Worm (Caenorhabditis elegans) whole organism, L1 larva: ENCODE results near the gene T26A5.2.

ENCODE experiments used
- C04F5.9 ChIP-seq: sonication (generic microtip); optimal IDR thresholded peaks from 2 replicates; lab custom pipeline; 2016; ENCODE audit warnings: missing genetic modification characterization, missing compliant biosample characterization
- F16B12.6 ChIP-seq: fragments of 150-350 bp; optimal IDR thresholded peaks from 2 replicates; lab custom pipeline; 2014; ENCODE audit warnings: missing biosample characterization, missing genetic modification characterization
- Y116A8C.19 ChIP-seq: sonication (generic microtip); optimal IDR thresholded peaks from 2 replicates; lab custom pipeline; 2016; ENCODE audit warnings: missing compliant biosample characterization, missing genetic modification characterization, borderline replicate concordance
- aha-1 ChIP-seq: fragments of 150-350 bp; optimal IDR thresholded peaks from 2 replicates; lab custom pipeline; 2014; ENCODE audit warnings: missing biosample characterization, missing genetic modification characterization
- aly-2 ChIP-seq: fragments of 150-350 bp; optimal IDR thresholded peaks from 2 replicates; lab custom pipeline; 2014; ENCODE audit warnings: missing biosample characterization, missing genetic modification characterization
- blmp-1 ChIP-seq: fragments of 150-350 bp; optimal IDR thresholded peaks from 2 replicates; lab custom pipeline; 2014; ENCODE audit warnings: missing biosample characterization, missing genetic modification characterization
- ceh-8 ChIP-seq: fragments of 200-800 bp; sonication (Bioruptor generic); optimal IDR thresholded peaks from 2 replicates; lab custom pipeline; 2018; ENCODE audit warnings: mild to moderate bottlenecking, missing genetic modification characterization, moderate library complexity, missing compliant biosample characterization
- ceh-82 ChIP-seq, 3 experiments: fragments of 150-350 bp in 1 of 3; sonication (generic microtip) in 2 of 3; optimal IDR thresholded peaks; 2 replicates each; lab custom pipeline; 2014 to 2017; ENCODE audit warnings: missing biosample characterization in 3 of 3, missing genetic modification characterization in 3 of 3
- ceh-88 ChIP-seq: fragments of 200-800 bp; sonication (Bioruptor generic); IDR thresholded peaks from 2 replicates; pipeline ENCODE4 v1.3.6; 2022; ENCODE audit warnings: missing genetic modification characterization, missing compliant biosample characterization
- dpl-1 ChIP-seq, 3 experiments: fragments of 150-350 bp in 2 of 3; sonication (generic microtip) in 1 of 3; optimal IDR thresholded peaks; 2 replicates each; lab custom pipeline; 2014 to 2017; ENCODE audit warnings: missing biosample characterization in 3 of 3, missing genetic modification characterization in 3 of 3, missing genetic modification reagents in 3 of 3
- dsc-1 ChIP-seq: sonication (generic microtip); optimal IDR thresholded peaks from 2 replicates; lab custom pipeline; 2016; ENCODE audit warnings: mild to moderate bottlenecking, missing genetic modification characterization, missing compliant biosample characterization
- efl-3 ChIP-seq: fragments of 200-800 bp; sonication (Bioruptor generic); optimal IDR thresholded peaks from 2 replicates; lab custom pipeline; 2018; ENCODE audit warnings: mild to moderate bottlenecking, missing genetic modification characterization, missing compliant biosample characterization
- egl-27 ChIP-seq, 2 experiments: fragments of 150-350 bp in 1 of 2; sonication (generic microtip); optimal IDR thresholded peaks; 3 replicates each; lab custom pipeline; 2017 to 2018; ENCODE audit warnings: missing biosample characterization in 2 of 2, missing genetic modification characterization in 2 of 2, missing genetic modification reagents in 2 of 2
- elt-3 ChIP-seq, 6 experiments: fragments of 150-350 bp in 1 of 6; sonication (generic microtip); optimal IDR thresholded peaks; 2 replicates each; lab custom pipeline; 2017 to 2018; ENCODE audit warnings: missing biosample characterization in 6 of 6, missing genetic modification characterization in 6 of 6, inconsistent platforms in 1 of 6
- fos-1 ChIP-seq: fragments of 150-350 bp; optimal IDR thresholded peaks from 2 replicates; lab custom pipeline; 2014; ENCODE audit warnings: missing biosample characterization, missing genetic modification characterization
- grh-1 ChIP-seq: fragments of 200-800 bp; sonication (Bioruptor generic); IDR thresholded peaks from 2 replicates; pipeline ENCODE4 v1.3.6; 2022; ENCODE audit warnings: missing genetic modification reagents, missing genetic modification characterization, missing compliant biosample characterization
- hlh-4 ChIP-seq: sonication (generic microtip); optimal IDR thresholded peaks from 2 replicates; lab custom pipeline; 2016; ENCODE audit warnings: mild to moderate bottlenecking, missing genetic modification characterization, missing compliant biosample characterization
- irx-1 ChIP-seq: sonication (generic microtip); optimal IDR thresholded peaks from 2 replicates; lab custom pipeline; 2016; ENCODE audit warnings: missing genetic modification characterization, missing compliant biosample characterization
- jun-1 ChIP-seq: fragments of 150-350 bp; optimal IDR thresholded peaks from 2 replicates; lab custom pipeline; 2014; ENCODE audit warnings: missing biosample characterization, missing genetic modification reagents, missing genetic modification characterization
- lin-14 ChIP-seq: fragments of 200-800 bp; sonication (Bioruptor generic); optimal IDR thresholded peaks from 2 replicates; lab custom pipeline; 2018; ENCODE audit warnings: mild to moderate bottlenecking, missing genetic modification characterization, moderate library complexity, missing compliant biosample characterization
- lin-35 ChIP-seq, 2 experiments: fragments of 150-350 bp; optimal IDR thresholded peaks; 2 replicates each; lab custom pipeline; 2014; ENCODE audit warnings: missing biosample characterization in 2 of 2, missing genetic modification characterization in 2 of 2, missing genetic modification reagents in 2 of 2
- lir-3 ChIP-seq: sonication (generic microtip); optimal IDR thresholded peaks from 2 replicates; lab custom pipeline; 2016; ENCODE audit warnings: mild to moderate bottlenecking, missing genetic modification characterization, moderate library complexity, missing compliant biosample characterization; ENCODE audit not compliant: poor library complexity
- mab-9 ChIP-seq: fragments of 200-800 bp; sonication (Bioruptor generic); IDR thresholded peaks from 2 replicates; pipeline ENCODE4 v1.3.6; 2022; ENCODE audit warnings: missing genetic modification reagents, missing genetic modification characterization, missing compliant biosample characterization
- mdl-1 ChIP-seq, 2 experiments: fragments of 150-350 bp; optimal IDR thresholded peaks; 2 replicates each; lab custom pipeline; 2014 to 2017; ENCODE audit warnings: missing biosample characterization in 2 of 2, missing genetic modification characterization in 2 of 2, inconsistent platforms in 1 of 2
- mep-1 ChIP-seq: fragments of 150-350 bp; optimal IDR thresholded peaks from 2 replicates; lab custom pipeline; 2014; ENCODE audit warnings: missing biosample characterization, missing genetic modification characterization
- nhr-12 ChIP-seq: sonication (generic microtip); optimal IDR thresholded peaks from 2 replicates; lab custom pipeline; 2017; ENCODE audit warnings: missing biosample characterization, missing genetic modification characterization
- nhr-19 ChIP-seq: fragments of 200-800 bp; sonication (Bioruptor generic); conservative IDR thresholded peaks from 2 replicates; pipeline ENCODE4 v1.3.6; 2022; ENCODE audit warnings: missing genetic modification characterization, missing compliant biosample characterization
- nhr-20 ChIP-seq: sonication (generic microtip); optimal IDR thresholded peaks from 2 replicates; lab custom pipeline; 2016; ENCODE audit warnings: mild to moderate bottlenecking, missing genetic modification characterization, missing compliant biosample characterization
- nhr-237 ChIP-seq: fragments of 150-350 bp; optimal IDR thresholded peaks from 2 replicates; lab custom pipeline; 2014; ENCODE audit warnings: missing biosample characterization, missing genetic modification characterization
- nhr-28 ChIP-seq: fragments of 150-350 bp; optimal IDR thresholded peaks from 2 replicates; lab custom pipeline; 2014; ENCODE audit warnings: missing biosample characterization, missing genetic modification characterization
- nhr-47 ChIP-seq: sonication (generic microtip); optimal IDR thresholded peaks from 2 replicates; lab custom pipeline; 2016; ENCODE audit warnings: mild to moderate bottlenecking, missing genetic modification characterization, moderate library complexity, missing compliant biosample characterization
- nhr-71 ChIP-seq: sonication (generic microtip); optimal IDR thresholded peaks from 2 replicates; lab custom pipeline; 2016; ENCODE audit warnings: mild to moderate bottlenecking, missing genetic modification characterization, moderate library complexity, missing compliant biosample characterization
- nhr-76 ChIP-seq: sonication (generic microtip); optimal IDR thresholded peaks from 2 replicates; lab custom pipeline; 2017; ENCODE audit warnings: missing biosample characterization, missing genetic modification characterization
- nhr-85 ChIP-seq: sonication (generic microtip); peaks from one replicate; lab custom pipeline; 2016; ENCODE audit warnings: missing genetic modification characterization, inconsistent platforms, missing compliant biosample characterization
- nhr-90 ChIP-seq: sonication (generic microtip); optimal IDR thresholded peaks from 2 replicates; lab custom pipeline; 2016; ENCODE audit warnings: mild to moderate bottlenecking, missing genetic modification characterization, missing compliant biosample characterization; ENCODE audit not compliant: poor library complexity
- pax-3 ChIP-seq: fragments of 200-800 bp; sonication (Bioruptor generic); optimal IDR thresholded peaks from 2 replicates; lab custom pipeline; 2018; ENCODE audit warnings: mild to moderate bottlenecking, missing genetic modification characterization, moderate library complexity, missing compliant biosample characterization
- rnt-1 ChIP-seq: sonication (generic microtip); optimal IDR thresholded peaks from 2 replicates; lab custom pipeline; 2016; ENCODE audit warnings: mild to moderate bottlenecking, missing genetic modification characterization, moderate library complexity, missing compliant biosample characterization
- skn-1 ChIP-seq: fragments of 150-350 bp; optimal IDR thresholded peaks from 2 replicates; lab custom pipeline; 2014; ENCODE audit warnings: missing biosample characterization, missing genetic modification characterization
- snu-23 ChIP-seq: sonication (generic microtip); optimal IDR thresholded peaks from 2 replicates; lab custom pipeline; 2016; ENCODE audit warnings: missing genetic modification characterization, missing compliant biosample characterization
- sup-37 ChIP-seq: fragments of 200-800 bp; sonication (Bioruptor generic); optimal IDR thresholded peaks from 2 replicates; lab custom pipeline; 2018; ENCODE audit warnings: mild to moderate bottlenecking, missing genetic modification characterization, missing compliant biosample characterization
- tbx-2 ChIP-seq: sonication (generic microtip); optimal IDR thresholded peaks from 2 replicates; lab custom pipeline; 2016; ENCODE audit warnings: missing genetic modification characterization, missing compliant biosample characterization
- tlp-1 ChIP-seq: fragments of 150-350 bp; optimal IDR thresholded peaks from 2 replicates; lab custom pipeline; 2014; ENCODE audit warnings: missing biosample characterization, missing genetic modification characterization
- unc-130 ChIP-seq: fragments of 150-350 bp; optimal IDR thresholded peaks from 2 replicates; lab custom pipeline; 2017; ENCODE audit warnings: missing biosample characterization, missing genetic modification characterization, inconsistent platforms
- unc-62 ChIP-seq: fragments of 150-350 bp; optimal IDR thresholded peaks from 2 replicates; lab custom pipeline; 2014; ENCODE audit warnings: missing biosample characterization, missing genetic modification reagents, missing genetic modification characterization
- unc-86 ChIP-seq: sonication (generic microtip); optimal IDR thresholded peaks from 2 replicates; lab custom pipeline; 2016; ENCODE audit warnings: missing genetic modification characterization, missing compliant biosample characterization
- unc-98 ChIP-seq: fragments of 200-800 bp; sonication (Bioruptor generic); IDR thresholded peaks from 2 replicates; pipeline ENCODE4 v1.3.6; 2022; ENCODE audit warnings: missing genetic modification characterization, missing compliant biosample characterization
- vab-15 ChIP-seq: sonication (generic microtip); optimal IDR thresholded peaks from 2 replicates; lab custom pipeline; 2017; ENCODE audit warnings: missing genotype, mild to moderate bottlenecking, missing genetic modification characterization, missing compliant biosample characterization
- xbp-1 ChIP-seq: sonication (generic microtip); optimal IDR thresholded peaks from 2 replicates; lab custom pipeline; 2016; ENCODE audit warnings: missing genetic modification characterization, missing compliant biosample characterization

The T26A5.2 gene

DNA sequence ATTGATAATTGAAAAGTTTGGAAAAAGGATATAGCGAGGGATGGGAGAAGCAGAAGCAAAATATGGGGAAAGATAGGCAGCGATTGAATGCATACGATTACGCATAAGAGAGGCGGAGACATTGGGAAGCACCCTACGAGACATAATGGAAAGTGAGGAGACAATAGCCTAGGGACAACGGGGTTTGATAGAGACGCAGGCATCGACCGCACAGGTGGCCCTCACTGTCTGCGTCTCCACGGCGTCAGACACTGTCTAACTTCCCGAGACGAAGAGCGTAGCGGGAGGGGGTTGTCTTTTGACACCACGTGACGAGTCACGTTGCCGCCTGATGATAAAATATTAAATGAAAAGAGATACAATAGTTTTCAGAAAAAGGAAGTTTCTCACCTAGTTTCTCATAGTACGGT is 46.1 kb upstream of the T26A5.2 start (continued):
- TF ChIP-seq dpl-1 (GFP tag; optimal IDR thresholded peaks at IDR 0.05; lab: Kevin White, UChicago) (peak; percentile 59 to 72 (median 69)), tbx-2 (peak; percentile 96), vab-15 (tag; lab: Kevin White, UChicago) (peak; percentile 24), rnt-1 (tag; lab: Kevin White, UChicago) (peak; percentile 92), elt-3 (tag; optimal IDR thresholded peaks at IDR 0.05; lab: Kevin White, UChicago) (peak in 3 of 6 experiments; percentile 20 to 85 (median 78)), aly-2 (tag; lab: Kevin White, UChicago) (peak; percentile 69), nhr-12 (tag; lab: Kevin White, UChicago) (no peak), aha-1 (peak; percentile 59), grh-1 (peak; percentile 92), ceh-8 (GFP tag; lab: Kevin White, UChicago) (peak; percentile 52), skn-1 (tag; lab: Kevin White, UChicago) (peak; percentile 83), Y116A8C.19 (tag; lab: Kevin White, UChicago) (no peak), fos-1 (tag; lab: Kevin White, UChicago) (peak; percentile 60), pax-3 (tag; lab: Kevin White, UChicago) (peak; percentile 88), jun-1 (tag; lab: Kevin White, UChicago) (peak; percentile 90), nhr-71 (tag; lab: Kevin White, UChicago) (peak; percentile 99), mab-9 (GFP tag; lab: Robert Waterston, UW) (peak; percentile 91), unc-130 (tag; lab: Kevin White, UChicago) (peak; percentile 83), tlp-1 (no peak), F16B12.6 (peak; percentile 31), nhr-85 (tag; lab: Kevin White, UChicago) (peak; percentile 99), hlh-4 (peak; percentile 23), irx-1 (peak; percentile 87), nhr-20 (tag; lab: Kevin White, UChicago) (peak; percentile 98), ceh-88 (GFP tag; lab: Robert Waterston, UW) (peak; percentile 80), lir-3 (peak; percentile 76), nhr-28 (tag; lab: Kevin White, UChicago) (no peak), nhr-47 (peak; percentile 97), unc-62 (GFP tag; lab: Kevin White, UChicago) (no peak), unc-98 (GFP tag; lab: Robert Waterston, UW) (peak; percentile 85), nhr-76 (tag; lab: Kevin White, UChicago) (no peak), ceh-82 (tag; optimal IDR thresholded peaks at IDR 0.05; lab: Kevin White, UChicago) (peak; percentile 72 to 87 (median 81)), C04F5.9 (tag; lab: Kevin White, UChicago) (peak; percentile 76), dsc-1 (tag; lab: Kevin White, UChicago) (peak; percentile 91), unc-86 (peak; percentile 93)

DNA sequence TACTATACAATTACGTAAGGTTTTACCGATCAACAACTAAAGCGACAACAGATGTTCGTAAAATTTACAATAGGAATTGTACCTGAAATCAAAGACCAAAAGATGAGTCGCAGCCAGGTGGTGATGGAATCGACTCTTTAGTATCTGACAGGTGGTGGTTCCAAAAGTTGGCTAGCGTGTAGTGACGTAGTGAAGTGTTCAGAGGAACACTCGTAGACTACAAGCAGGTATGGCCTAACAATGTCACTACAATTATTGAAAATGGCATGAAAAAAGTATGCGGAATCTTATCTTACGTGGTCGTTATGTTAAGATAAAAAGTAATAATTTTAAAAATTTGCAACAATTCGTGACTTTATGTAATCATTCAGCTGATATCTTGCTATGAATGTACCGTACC is 45.6 kb upstream of the T26A5.2 start:
- TF ChIP-seq nhr-85 (tag; lab: Kevin White, UChicago) (peak; percentile 74), nhr-237 (no peak), dsc-1 (tag; lab: Kevin White, UChicago) (no peak), aha-1 (no peak), xbp-1 (tag; lab: Kevin White, UChicago) (no peak), nhr-19 (no peak), vab-15 (tag; lab: Kevin White, UChicago) (no peak), lin-14 (GFP tag; lab: Kevin White, UChicago) (no peak), snu-23 (GFP tag; lab: Kevin White, UChicago) (no peak)

DNA sequence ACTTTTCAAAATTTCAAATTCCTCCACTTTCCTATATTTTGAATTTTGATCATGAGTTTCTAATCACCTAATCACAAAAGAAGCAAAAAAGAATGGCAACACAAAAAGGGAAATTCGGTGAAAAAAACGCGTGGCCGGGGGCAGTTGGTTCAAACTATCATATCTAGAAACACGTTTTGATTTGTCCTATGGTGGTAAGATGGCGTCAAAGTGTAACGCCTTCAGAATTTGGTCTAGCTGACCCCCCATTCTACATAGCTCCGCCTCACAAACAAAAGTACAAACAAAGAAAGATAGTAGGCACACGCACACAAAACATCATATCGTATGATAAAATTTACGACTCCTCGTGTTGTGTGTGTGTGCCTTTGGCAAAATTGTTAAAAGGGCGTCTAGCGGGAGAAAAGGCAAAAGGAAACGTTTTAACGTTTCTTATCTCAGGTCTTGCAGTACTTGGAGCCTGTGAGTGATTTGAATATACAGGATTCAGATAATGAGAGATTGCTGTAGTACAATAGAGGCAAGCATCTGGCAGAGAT is 45.1 kb upstream of the T26A5.2 start:
- TF ChIP-seq mdl-1 (tag; optimal IDR thresholded peaks at IDR 0.05; lab: Kevin White, UChicago) (peak in 1 of 2 experiments; percentile 31), lin-14 (GFP tag; lab: Kevin White, UChicago) (peak; percentile 41), fos-1 (tag; lab: Kevin White, UChicago) (no peak), unc-98 (GFP tag; lab: Robert Waterston, UW) (no peak), egl-27 (tag; optimal IDR thresholded peaks at IDR 0.05; lab: Kevin White, UChicago) (no peak), nhr-20 (tag; lab: Kevin White, UChicago) (peak; percentile 16), nhr-71 (tag; lab: Kevin White, UChicago) (peak; percentile 28), sup-37 (GFP tag; lab: Kevin White, UChicago) (no peak), nhr-19 (peak; percentile 34), efl-3 (GFP tag; lab: Kevin White, UChicago) (no peak), nhr-85 (tag; lab: Kevin White, UChicago) (peak; percentile 45), unc-86 (no peak), aly-2 (tag; lab: Kevin White, UChicago) (no peak), blmp-1 (tag; lab: Kevin White, UChicago) (peak; percentile 36), nhr-12 (tag; lab: Kevin White, UChicago) (no peak), unc-130 (tag; lab: Kevin White, UChicago) (no peak), lin-35 (GFP tag; optimal IDR thresholded peaks at IDR 0.05; lab: Kevin White, UChicago) (peak in 1 of 2 experiments; percentile 57), jun-1 (tag; lab: Kevin White, UChicago) (peak; percentile 14), mep-1 (tag; lab: Kevin White, UChicago) (no peak), nhr-90 (tag; lab: Kevin White, UChicago) (peak; percentile 35)
